Fruit fly (Drosophila melanogaster): ENCODE measurements around the gene CG17328.

dm6 chr2L:16278842-16279241 is 20.9 kb upstream of the CG17328 start:
- TF ChIP-seq Clk (GFP tag; optimal IDR thresholded peaks at IDR 0.05) (no peak), cnc (optimal IDR thresholded peaks at IDR 0.05) (no peak), bab1 (GFP tag; optimal IDR thresholded peaks at IDR 0.05) (no peak)

Measured in whole organism, adult.